Worm (Caenorhabditis elegans) whole organism, early embryonic: Measurements from ENCODE around the gene nrde-1.

ENCODE experiments used
- B0310.2 ChIP-seq: sonication (generic microtip); optimal IDR thresholded peaks from 2 replicates; lab custom pipeline; 2016; ENCODE audit warnings: mild to moderate bottlenecking, missing genetic modification characterization, missing compliant biosample characterization
- F13C5.2 ChIP-seq: sonication (generic microtip); optimal IDR thresholded peaks from 2 replicates; lab custom pipeline; 2017; ENCODE audit warnings: mild to moderate bottlenecking, missing genetic modification characterization, inconsistent platforms, missing compliant biosample characterization
- aly-1 ChIP-seq: sonication (generic microtip); optimal IDR thresholded peaks from 2 replicates; lab custom pipeline; 2016; ENCODE audit warnings: missing genetic modification characterization, missing compliant biosample characterization
- ama-1 ChIP-seq: fragments of 150-350 bp; optimal IDR thresholded peaks from 2 replicates; lab custom pipeline; 2014
- ceh-13 ChIP-seq: fragments of 200-800 bp; sonication (Bioruptor generic); optimal IDR thresholded peaks from 2 replicates; lab custom pipeline; 2018; ENCODE audit warnings: mild to moderate bottlenecking, missing genetic modification characterization, missing compliant biosample characterization
- ceh-36 ChIP-seq: sonication (generic microtip); optimal IDR thresholded peaks from 2 replicates; lab custom pipeline; 2016; ENCODE audit warnings: missing genetic modification characterization, inconsistent platforms, missing compliant biosample characterization
- ets-7 ChIP-seq: sonication (generic microtip); optimal IDR thresholded peaks from 2 replicates; lab custom pipeline; 2016; ENCODE audit warnings: missing genotype, missing genetic modification characterization, missing compliant biosample characterization
- flt-1 ChIP-seq: fragments of 200-800 bp; sonication (Bioruptor generic); IDR thresholded peaks from 2 replicates; pipeline ENCODE4 v1.3.6; 2022; ENCODE audit warnings: missing genetic modification characterization, missing compliant biosample characterization
- hmbx-1 ChIP-seq: sonication (generic microtip); optimal IDR thresholded peaks from 2 replicates; lab custom pipeline; 2016; ENCODE audit warnings: mild to moderate bottlenecking, missing genetic modification characterization, missing compliant biosample characterization
- hmg-4 ChIP-seq: fragments of 200-800 bp; sonication (Bioruptor generic); optimal IDR thresholded peaks from 2 replicates; lab custom pipeline; 2018; ENCODE audit warnings: mild to moderate bottlenecking, missing genetic modification characterization, missing compliant biosample characterization
- hnd-1 ChIP-seq: sonication (generic microtip); optimal IDR thresholded peaks from 2 replicates; lab custom pipeline; 2016; ENCODE audit warnings: missing genetic modification characterization, missing compliant biosample characterization
- pes-1 ChIP-seq: fragments of 200-800 bp; sonication (Bioruptor generic); IDR thresholded peaks from 2 replicates; pipeline ENCODE4 v1.3.6; 2022; ENCODE audit warnings: missing genetic modification reagents, missing genetic modification characterization, missing compliant biosample characterization
- scrt-1 ChIP-seq: fragments of 200-800 bp; sonication (Bioruptor generic); IDR thresholded peaks from 2 replicates; pipeline ENCODE4 v1.3.6; 2022; ENCODE audit warnings: missing genetic modification characterization, missing compliant biosample characterization
- sea-1 ChIP-seq: fragments of 200-800 bp; sonication (Bioruptor generic); conservative IDR thresholded peaks from 2 replicates; pipeline ENCODE4 v1.3.6; 2022; ENCODE audit warnings: missing genetic modification characterization, missing compliant biosample characterization
- tbx-11 ChIP-seq: fragments of 200-800 bp; sonication (Bioruptor generic); IDR thresholded peaks from 2 replicates; pipeline ENCODE4 v1.3.6; 2022; ENCODE audit warnings: missing genetic modification characterization, missing compliant biosample characterization
- tbx-37 ChIP-seq: fragments of 200-800 bp; sonication (Bioruptor generic); conservative IDR thresholded peaks from 2 replicates; pipeline ENCODE4 v1.3.6; 2022; ENCODE audit warnings: missing genetic modification reagents, missing genetic modification characterization, missing compliant biosample characterization
- tra-4 ChIP-seq: sonication (generic microtip); optimal IDR thresholded peaks from 2 replicates; lab custom pipeline; 2017; ENCODE audit warnings: missing genetic modification characterization, missing compliant biosample characterization

The nrde-1 gene

DNA sequence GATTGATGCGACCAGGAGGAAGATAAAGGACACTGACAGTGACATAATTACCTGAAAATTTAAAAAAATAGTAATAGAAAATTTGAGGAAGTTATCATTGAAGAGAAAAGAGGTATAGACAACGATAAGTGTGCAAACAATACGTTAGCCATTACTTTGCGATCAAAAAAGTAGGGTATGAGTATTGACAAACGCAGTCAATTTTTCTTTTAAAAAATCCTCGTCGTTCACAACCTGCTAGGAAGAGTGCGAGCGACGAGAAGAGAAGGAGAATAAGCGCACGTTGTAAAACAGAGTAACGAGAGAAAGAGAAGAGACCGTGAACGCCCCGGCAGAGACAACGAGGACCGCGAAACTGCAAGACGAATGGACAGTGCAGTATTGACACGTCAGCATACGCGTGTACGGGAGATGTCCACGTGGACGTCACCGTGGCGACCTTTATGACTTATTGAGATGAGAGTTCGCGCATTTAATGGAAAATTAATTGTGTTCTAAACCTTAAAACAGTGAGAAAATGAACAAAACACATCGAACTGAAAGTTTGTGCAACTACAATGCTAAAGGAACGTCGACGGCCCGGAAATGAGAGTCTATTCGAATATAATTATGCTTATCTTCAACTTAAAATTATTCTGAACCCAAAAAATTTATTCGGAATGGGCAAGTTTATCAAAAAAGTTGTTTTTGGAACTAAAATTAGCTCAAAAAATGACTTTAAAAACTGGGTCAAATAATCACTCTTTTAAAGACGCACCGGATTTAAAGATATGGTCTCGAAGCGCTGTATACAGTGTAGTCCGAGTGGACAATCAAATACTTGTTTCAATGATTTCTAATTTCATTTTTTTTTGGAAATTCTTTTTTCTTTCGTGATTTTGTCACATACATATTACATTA lies 11.6 kb upstream of the nrde-1 start, which contains the start of the genes pdi-1 and C14B1.2:
Gene pdi-1 (minus strand): TSS at position 51 of the 900 bp plus-strand sequence.
Gene C14B1.2 (plus strand): TSS at position 850 of the 900 bp plus-strand sequence.
- TF ChIP-seq flt-1 (GFP tag; lab: Robert Waterston, UW) (no peak), hmg-4 (peak; percentile 52)

DNA sequence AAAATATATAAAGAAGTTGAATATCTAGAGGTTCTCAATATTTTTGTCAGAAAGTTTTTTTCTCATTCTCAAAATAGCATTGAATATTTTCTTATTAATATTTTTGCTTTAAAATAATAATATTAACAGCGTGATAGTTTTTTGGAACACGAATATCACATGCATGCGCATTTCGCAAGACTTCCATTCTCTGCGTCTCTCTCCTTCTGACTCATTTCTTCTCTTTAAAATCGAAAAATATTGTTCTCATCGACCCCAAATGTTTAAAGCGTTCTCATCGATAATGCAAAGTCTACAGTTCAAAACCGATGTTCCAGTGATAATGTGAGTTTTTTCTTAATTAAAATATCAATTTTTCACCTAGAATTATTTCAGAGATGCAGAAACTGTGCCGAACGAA lies 9.9 kb upstream of the nrde-1 start, which contains the start of gene C14B1.3:
Gene C14B1.3 (plus strand): TSS at position 168 of the 400 bp plus-strand sequence.
- no peak for TF ChIP-seq tbx-37 (GFP tag; lab: Robert Waterston, UW)
- TF ChIP-seq sea-1 (GFP tag; lab: Robert Waterston, UW) = no peak
- TF ChIP-seq aly-1 (tag; lab: Kevin White, UChicago) = no peak

DNA sequence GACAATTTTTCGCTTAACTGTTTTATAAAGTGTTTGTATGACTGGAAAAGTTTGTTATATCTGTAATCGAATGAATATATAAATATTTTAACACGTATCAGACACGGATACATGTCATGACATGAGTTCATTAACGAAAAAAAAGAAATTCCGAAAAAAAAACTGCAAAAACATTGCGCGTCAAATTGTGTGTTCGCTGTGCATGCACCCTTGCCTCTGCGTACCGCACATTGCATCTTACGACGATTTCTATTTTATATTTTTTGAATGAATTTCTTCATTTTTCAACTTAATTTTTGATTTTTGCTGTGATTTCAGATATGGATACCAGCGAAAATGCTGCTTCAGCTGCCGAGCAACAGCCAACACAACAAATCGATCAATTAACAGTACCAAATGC lies 8.3 kb upstream of the nrde-1 start, which contains the start of gene wdr-5.1:
Gene wdr-5.1 (plus strand): TSS at position 319 of the 400 bp plus-strand sequence.
- TF ChIP-seq sea-1 (GFP tag; lab: Robert Waterston, UW) (no peak), tbx-11 (GFP tag; lab: Robert Waterston, UW) (no peak)

DNA sequence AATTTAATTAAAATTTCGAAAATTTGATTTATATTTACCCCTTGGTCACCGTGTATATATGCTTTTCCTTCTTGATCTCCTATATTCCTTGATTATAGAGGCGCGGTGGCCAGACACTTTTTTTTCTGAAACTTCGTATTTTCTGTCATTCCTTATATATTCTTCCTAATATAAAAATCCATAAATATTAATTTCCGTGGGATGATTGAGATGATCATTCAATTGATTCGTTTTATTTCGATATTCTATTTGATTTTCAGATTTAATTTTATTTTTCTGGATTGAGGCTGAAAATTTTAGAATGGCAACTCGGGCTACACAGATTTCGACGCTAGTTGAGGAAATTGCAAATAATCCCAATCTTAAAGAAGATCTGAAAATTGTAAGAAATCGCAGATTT lies 6.7 kb upstream of the nrde-1 start, which contains the start of gene dph-1:
Gene dph-1 (plus strand): TSS at position 301 of the 400 bp plus-strand sequence.
- TF ChIP-seq B0310.2 (tag; lab: Kevin White, UChicago) (no peak), pes-1 (GFP tag; lab: Robert Waterston, UW) (no peak), tbx-11 (GFP tag; lab: Robert Waterston, UW) (no peak), ets-7 (tag; lab: Kevin White, UChicago) (no peak), ama-1 (lab: Kevin White, UChicago) (no peak), sea-1 (GFP tag; lab: Robert Waterston, UW) (no peak), aly-1 (tag; lab: Kevin White, UChicago) (no peak), scrt-1 (no peak), flt-1 (GFP tag; lab: Robert Waterston, UW) (no peak), ceh-13 (no peak), tbx-37 (GFP tag; lab: Robert Waterston, UW) (no peak), ceh-36 (no peak), hmg-4 (no peak), hmbx-1 (tag; lab: Kevin White, UChicago) (no peak)

DNA sequence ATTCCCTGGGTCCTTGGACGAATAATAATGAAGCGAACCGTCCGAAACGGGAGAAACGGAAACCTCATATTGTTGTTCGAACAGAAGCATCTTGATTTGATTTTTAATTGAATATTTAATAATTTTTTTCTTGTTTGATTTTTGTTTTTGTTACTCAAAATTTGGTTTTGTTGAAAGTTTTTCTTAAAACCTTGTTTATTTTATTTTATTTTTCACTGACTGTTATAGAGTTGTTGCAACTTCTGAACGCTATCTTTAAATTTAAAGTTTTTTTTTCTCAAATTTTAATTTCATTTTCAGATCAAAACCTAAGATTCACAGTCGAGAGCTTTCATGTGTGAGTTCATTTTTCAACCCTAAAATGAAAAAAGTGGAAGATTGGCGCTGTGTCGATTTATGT lies 4.2 kb upstream of the nrde-1 start, which contains the start of gene alkb-8:
Gene alkb-8 (plus strand): TSS at position 301 of the 400 bp plus-strand sequence.
- TF ChIP-seq aly-1 (tag; lab: Kevin White, UChicago) (no peak), hnd-1 (tag; lab: Kevin White, UChicago) (no peak), tbx-37 (GFP tag; lab: Robert Waterston, UW) (no peak), ceh-13 (no peak), tra-4 (tag; lab: Kevin White, UChicago) (no peak), sea-1 (GFP tag; lab: Robert Waterston, UW) (no peak), ceh-36 (no peak), B0310.2 (tag; lab: Kevin White, UChicago) (no peak), ets-7 (tag; lab: Kevin White, UChicago) (no peak)

DNA sequence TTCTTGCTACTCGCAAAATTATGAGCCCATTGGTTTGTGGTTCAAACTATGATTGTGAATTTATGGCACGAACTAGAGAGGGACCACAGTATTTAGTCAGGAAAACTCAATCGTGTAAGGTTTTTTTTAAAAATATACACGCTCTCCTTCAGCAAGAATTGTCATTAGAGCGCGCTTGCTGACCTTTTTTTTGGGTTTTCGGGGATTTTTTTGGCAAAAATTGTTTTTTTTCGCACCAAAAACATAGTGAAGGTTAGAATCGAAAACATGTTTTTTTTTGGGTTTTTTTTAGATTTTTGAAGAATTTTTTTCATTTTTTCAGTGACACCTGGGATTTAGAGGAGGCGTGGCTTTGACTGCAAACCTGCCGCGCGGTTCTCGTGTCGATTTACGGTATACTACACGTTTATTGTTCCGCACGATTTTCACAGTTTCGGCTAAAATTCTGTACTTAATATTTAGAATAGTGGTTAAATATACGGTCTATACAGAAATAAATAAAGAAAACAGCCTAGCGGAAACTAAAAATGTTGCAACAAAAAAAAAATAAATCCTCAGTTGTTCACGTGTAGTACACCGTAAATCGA lies 2.9 kb downstream of the nrde-1 start:
- TF ChIP-seq pes-1 (GFP tag; lab: Robert Waterston, UW) (no peak), aly-1 (tag; lab: Kevin White, UChicago) (no peak)

DNA sequence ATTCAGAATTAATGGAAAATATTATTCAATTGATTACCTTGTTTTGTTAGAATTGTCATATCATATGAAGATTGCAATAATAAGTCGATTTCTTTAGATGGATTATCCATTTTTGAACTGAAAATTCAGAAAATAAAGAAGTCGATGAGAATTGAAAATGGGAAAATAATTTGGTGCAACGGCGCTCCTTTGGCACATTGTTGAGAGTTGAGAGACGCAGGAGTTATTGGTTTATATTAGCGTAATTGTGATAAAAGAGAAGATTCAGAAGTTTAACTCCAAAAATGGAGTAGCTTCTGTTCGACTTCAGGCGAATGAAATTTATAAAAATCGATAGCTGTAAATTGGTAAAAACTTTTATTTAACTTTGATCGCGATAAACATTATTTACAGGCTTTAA lies 6.3 kb downstream of the nrde-1 start, which contains the start of gene C14B1.8:
Gene C14B1.8 (minus strand): TSS at position 117 of the 400 bp plus-strand sequence.
- TF ChIP-seq scrt-1 (no peak), tbx-37 (GFP tag; lab: Robert Waterston, UW) (no peak), hnd-1 (tag; lab: Kevin White, UChicago) (no peak), ceh-36 (no peak), ets-7 (tag; lab: Kevin White, UChicago) (no peak), ama-1 (lab: Kevin White, UChicago) (no peak), aly-1 (tag; lab: Kevin White, UChicago) (no peak), tra-4 (tag; lab: Kevin White, UChicago) (no peak), flt-1 (GFP tag; lab: Robert Waterston, UW) (no peak), hmbx-1 (tag; lab: Kevin White, UChicago) (no peak), F13C5.2 (no peak), tbx-11 (GFP tag; lab: Robert Waterston, UW) (no peak), hmg-4 (no peak), sea-1 (GFP tag; lab: Robert Waterston, UW) (no peak), ceh-13 (no peak), pes-1 (GFP tag; lab: Robert Waterston, UW) (no peak)

DNA sequence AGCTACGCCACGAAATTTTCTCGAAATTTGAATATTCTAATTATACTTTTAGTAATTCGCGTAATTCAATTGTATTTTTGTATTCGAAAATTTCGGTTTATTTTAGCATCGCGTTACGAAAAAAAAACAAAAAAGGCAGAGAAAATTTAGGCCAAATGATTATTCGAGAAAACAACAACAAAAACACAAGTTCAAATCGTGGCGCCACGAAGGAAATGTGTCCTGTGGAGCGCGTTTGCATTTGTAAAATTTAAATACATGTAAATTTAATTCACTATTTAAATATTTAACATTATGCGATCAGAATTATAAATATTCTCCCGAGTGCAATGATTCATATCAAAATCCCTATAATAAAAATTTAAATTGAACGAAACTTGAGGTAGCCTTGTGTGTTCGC lies 10.5 kb downstream of the nrde-1 start:
- TF ChIP-seq ets-7 (tag; lab: Kevin White, UChicago) = no peak
- TF ChIP-seq ceh-13 = no peak
- TF ChIP-seq scrt-1 = no peak
- TF ChIP-seq aly-1 (tag; lab: Kevin White, UChicago) = no peak
- TF ChIP-seq sea-1 (GFP tag; lab: Robert Waterston, UW) = no peak
- no peak for TF ChIP-seq F13C5.2
- no peak for TF ChIP-seq hmg-4
- no peak for TF ChIP-seq tbx-11 (GFP tag; lab: Robert Waterston, UW)
- TF ChIP-seq hnd-1 (tag; lab: Kevin White, UChicago) = no peak
